Fruit fly (Drosophila melanogaster) whole organism, embryonic: Measurements from ENCODE around the gene Arpc2.

ENCODE experiments used
- B-H1 ChIP-seq: fragments of 200-800 bp; sonication (Bioruptor generic); IDR thresholded peaks from 3 replicates; pipeline ENCODE4 v1.3.6; 2022; ENCODE audit warnings: missing biosample characterization, missing genetic modification characterization
- CG14710 ChIP-seq: fragments of 200-800 bp; sonication (Bioruptor generic); optimal IDR thresholded peaks from 3 replicates; lab custom pipeline; 2019; ENCODE audit warnings: missing biosample characterization, mild to moderate bottlenecking, missing genetic modification characterization, moderate library complexity
- CG2712 ChIP-seq: fragments of 200-800 bp; optimal IDR thresholded peaks from 3 replicates; lab custom pipeline; 2019; ENCODE audit warnings: missing biosample characterization, mild to moderate bottlenecking, missing genetic modification characterization, moderate library complexity
- CG30431 ChIP-seq: fragments of 200-800 bp; sonication (Bioruptor generic); optimal IDR thresholded peaks from 2 replicates; lab custom pipeline; 2017; ENCODE audit warnings: missing biosample characterization, missing genetic modification characterization
- CG32767 ChIP-seq: fragments of 200-800 bp; sonication (Bioruptor generic); IDR thresholded peaks from 2 replicates; pipeline ENCODE4 v1.3.6; 2022; ENCODE audit warnings: missing biosample characterization, missing genetic modification characterization
- CG8290 ChIP-seq, 3 experiments: fragments of 200-800 bp; sonication (Bioruptor generic); optimal IDR thresholded peaks; 2 replicates each; lab custom pipeline; 2016 to 2019; ENCODE audit warnings: missing biosample characterization in 3 of 3, missing genetic modification characterization in 3 of 3, mild to moderate bottlenecking in 2 of 3, moderate library complexity in 1 of 3
- CG9876 ChIP-seq: fragments of 200-800 bp; sonication (Bioruptor generic); optimal IDR thresholded peaks from 2 replicates; lab custom pipeline; 2016; ENCODE audit warnings: missing biosample characterization, missing genetic modification characterization
- MESR4 ChIP-seq: fragments of 200-800 bp; sonication (Bioruptor generic); optimal IDR thresholded peaks from 2 replicates; lab custom pipeline; 2018; ENCODE audit warnings: missing biosample characterization, mild to moderate bottlenecking, missing genetic modification characterization, moderate library complexity
- Med ChIP-seq: fragments of 200-800 bp; sonication (Bioruptor generic); peaks from one replicate; lab custom pipeline; 2016; ENCODE audit warnings: missing biosample characterization, missing genetic modification characterization, mild to moderate bottlenecking, inconsistent platforms, moderate library complexity
- cg ChIP-seq: fragments of 200-800 bp; sonication (Bioruptor generic); optimal IDR thresholded peaks from 3 replicates; lab custom pipeline; 2019; ENCODE audit warnings: missing biosample characterization, mild to moderate bottlenecking, missing genetic modification characterization, moderate library complexity
- kay ChIP-seq: fragments of 200-800 bp; sonication (Bioruptor generic); optimal IDR thresholded peaks from 2 replicates; lab custom pipeline; 2016; ENCODE audit warnings: missing biosample characterization, missing genetic modification characterization
- ken ChIP-seq: fragments of 200-800 bp; sonication (Bioruptor generic); IDR thresholded peaks from 3 replicates; pipeline ENCODE4 v1.3.6; 2022; ENCODE audit warnings: missing biosample characterization, missing genetic modification characterization
- usp ChIP-seq: fragments of >200 bp; optimal IDR thresholded peaks from 2 replicates; lab custom pipeline; 2017; ENCODE audit warnings: missing biosample characterization, missing genetic modification characterization

DNA sequence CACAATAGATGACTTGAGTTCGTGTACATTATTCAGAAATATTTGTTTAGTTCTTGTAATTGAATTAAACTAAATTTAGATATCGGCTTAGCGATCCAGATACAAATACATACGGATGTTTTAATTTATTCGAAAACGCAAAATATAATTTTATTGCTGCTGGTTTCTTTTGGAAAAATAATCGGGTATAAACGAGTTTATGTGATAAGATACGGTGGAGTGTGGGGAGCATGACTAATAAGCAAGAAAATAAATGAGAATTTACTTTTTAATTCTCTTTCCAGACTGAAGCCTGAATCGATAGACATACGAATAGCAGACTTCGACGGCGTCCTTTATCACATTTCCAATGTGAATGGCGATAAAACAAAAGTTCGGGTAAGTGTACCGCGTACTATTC, 3.2 kb downstream of the Arpc2 start:
- TF ChIP-seq CG14710 (tag; lab: Kevin White, UChicago) = no peak
- TF ChIP-seq CG30431 (GFP tag; lab: Kevin White, UChicago) = no peak
- no peak for TF ChIP-seq ken
- no peak for TF ChIP-seq CG2712 (tag; lab: Kevin White, UChicago)
- TF ChIP-seq kay (GFP tag; lab: Kevin White, UChicago) = no peak
- TF ChIP-seq cg (GFP tag; lab: Kevin White, UChicago) = no peak
- TF ChIP-seq CG8290 (GFP tag; optimal IDR thresholded peaks at IDR 0.05; lab: Kevin White, UChicago) = no peak
- no peak for TF ChIP-seq CG8290 (tag; optimal IDR thresholded peaks at IDR 0.05; lab: Kevin White, UChicago)
- TF ChIP-seq CG32767 (GFP tag; lab: Robert Waterston, UW) = no peak
- no peak for TF ChIP-seq usp (GFP tag; lab: Kevin White, UChicago)
- no peak for TF ChIP-seq CG9876
- no peak for TF ChIP-seq Med
- no peak for TF ChIP-seq MESR4 (GFP tag; lab: Kevin White, UChicago)
- TF ChIP-seq B-H1 (GFP tag; lab: Robert Waterston, UW) = no peak
